Fruit fly (Drosophila melanogaster) S2 (cell line): Measurements from ENCODE around the gene Fcp3C.

ENCODE experiments used
- CG8478 ChIP-seq: fragments of >200 bp; optimal IDR thresholded peaks from 2 replicates; lab custom pipeline; 2018
- CTCF ChIP-seq, 2 experiments: fragments of >200 bp; optimal IDR thresholded peaks; 2 replicates each; lab custom pipeline; 2018

DNA sequence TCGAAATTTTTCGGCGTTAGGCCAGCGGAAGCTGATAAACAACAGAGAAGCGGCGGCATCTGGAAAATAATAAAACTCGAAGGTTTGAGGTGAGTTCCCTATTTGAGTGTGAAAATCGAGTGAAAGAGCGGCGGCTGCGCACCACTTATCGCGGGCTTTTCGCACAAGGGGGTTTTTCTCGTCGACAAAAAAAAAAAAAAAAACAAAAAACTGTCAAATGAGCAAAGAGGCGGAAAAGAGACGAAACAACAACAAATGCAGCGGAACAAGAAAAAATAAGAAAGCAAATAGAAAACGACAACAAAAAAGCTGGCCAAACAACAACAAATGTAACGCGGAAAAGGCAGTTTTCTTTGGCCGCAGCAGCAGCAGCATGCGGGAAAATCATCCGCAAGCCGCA lies 15.4 kb upstream of the Fcp3C start:
- TF ChIP-seq CTCF (optimal IDR thresholded peaks at IDR 0.05; lab: Kevin White, UChicago) (no peak), CG8478 (no peak)
